Fruit fly (Drosophila melanogaster) S2 (cell line): ENCODE measurements around the gene Gs2.

Experiments
- CG8478 ChIP-seq: fragments of >200 bp; optimal IDR thresholded peaks from 2 replicates; lab custom pipeline; 2018
- CTCF ChIP-seq, 2 experiments: fragments of >200 bp; optimal IDR thresholded peaks; 2 replicates each; lab custom pipeline; 2018

DNA sequence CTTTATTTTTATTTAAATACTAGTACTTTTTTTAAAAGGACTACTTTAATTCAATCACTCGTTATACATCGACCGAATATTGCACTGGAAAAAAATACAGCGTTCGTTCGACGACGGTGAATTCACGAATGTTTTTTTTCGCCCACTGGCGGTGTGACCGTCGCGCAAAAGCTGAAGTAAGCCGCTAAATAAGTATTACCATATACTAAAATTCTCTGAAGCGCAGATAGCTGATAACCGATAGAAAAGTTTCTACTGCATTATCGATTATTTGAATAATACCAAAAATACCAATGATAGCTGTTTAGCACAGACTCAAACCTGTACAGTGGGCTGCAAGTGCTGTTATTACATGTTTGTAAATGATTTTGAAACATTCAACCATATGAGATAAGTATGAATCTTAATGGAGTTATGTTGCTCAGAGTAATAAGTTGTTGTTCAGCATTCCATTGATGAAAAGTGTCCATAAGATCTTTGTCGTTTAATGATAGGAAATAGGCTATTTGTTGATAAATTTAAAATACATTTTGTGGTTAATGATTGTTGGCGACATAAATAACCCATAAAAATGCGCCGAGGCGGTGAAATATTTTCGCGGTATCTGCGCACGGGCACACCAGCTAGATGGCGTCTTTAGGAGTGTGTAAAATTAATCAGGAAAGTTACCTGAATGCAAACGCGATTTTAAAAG is 31.7 kb downstream of the Gs2 start, which contains the start of the genes Evi5 and HP5:
- TF ChIP-seq CTCF (optimal IDR thresholded peaks at IDR 0.05; lab: Kevin White, UChicago) (peak in 1 of 2 experiments; percentile 52), CG8478 (no peak)
